Worm (Caenorhabditis elegans): Measurements from ENCODE around the gene C24B9.3.

C24B9.3 gene

ce11 chrV:2713532-2713931 is 2.1 kb upstream of the C24B9.3 start, which contains the start of gene srt-28:
TSS of gene srt-28 (minus strand) at chrV:2713632.
- no peak for TF ChIP-seq madf-2 (tag; optimal IDR thresholded peaks at IDR 0.05)
- no peak for TF ChIP-seq syd-9 (tag; optimal IDR thresholded peaks at IDR 0.05)

ce11 chrV:2710192-2710591 is 1.2 kb downstream of the C24B9.3 start:
- TF ChIP-seq ceh-14 (tag; optimal IDR thresholded peaks at IDR 0.05) (no peak), ama-1 (optimal IDR thresholded peaks at IDR 0.05) (no peak), nfya-1 (tag; optimal IDR thresholded peaks at IDR 0.05) (peak; percentile 54)

ce11 chrV:2706379-2706778 is 5.0 kb downstream of the C24B9.3 start:
- TF ChIP-seq unc-42 (tag; optimal IDR thresholded peaks at IDR 0.05) (no peak), ref-2 (tag; optimal IDR thresholded peaks at IDR 0.05) (no peak), npax-4 (tag; optimal IDR thresholded peaks at IDR 0.05) (no peak), ceh-45 (GFP tag; IDR thresholded peaks at IDR 0.05) (no peak), pha-4 (tag; optimal IDR thresholded peaks at IDR 0.05) (no peak), unc-3 (GFP tag; conservative IDR thresholded peaks at IDR 0.05) (no peak), unc-3 (tag; optimal IDR thresholded peaks at IDR 0.05) (no peak), hlh-30 (tag; optimal IDR thresholded peaks at IDR 0.05; ENCODE audit: insufficient read depth) (no peak), tbx-2 (tag; optimal IDR thresholded peaks at IDR 0.05) (no peak), ceh-19 (GFP tag; optimal IDR thresholded peaks at IDR 0.05) (no peak), pqm-1 (tag; optimal IDR thresholded peaks at IDR 0.05) (no peak), zip-5 (tag; optimal IDR thresholded peaks at IDR 0.05) (no peak), hlh-13 (GFP tag; optimal IDR thresholded peaks at IDR 0.05) (no peak), fkh-10 (GFP tag; optimal IDR thresholded peaks at IDR 0.05) (no peak), pax-1 (tag; optimal IDR thresholded peaks at IDR 0.05) (no peak), ama-1 (optimal IDR thresholded peaks at IDR 0.05) (no peak), ceh-48 (tag; optimal IDR thresholded peaks at IDR 0.05) (no peak), elt-4 (tag; optimal IDR thresholded peaks at IDR 0.05) (no peak)

ce11 chrV:2703299-2703698 is 8.1 kb downstream of the C24B9.3 start:
- TF ChIP-seq T23F11.4 (GFP tag; optimal IDR thresholded peaks at IDR 0.05) (no peak), ama-1 (optimal IDR thresholded peaks at IDR 0.05) (no peak), tbx-2 (tag; optimal IDR thresholded peaks at IDR 0.05) (no peak), ceh-9 (tag; optimal IDR thresholded peaks at IDR 0.05) (no peak), unc-42 (tag; optimal IDR thresholded peaks at IDR 0.05) (no peak)

- no peak for TF ChIP-seq ceh-19 (GFP tag; optimal IDR thresholded peaks at IDR 0.05)
- TF ChIP-seq elt-4 (tag; optimal IDR thresholded peaks at IDR 0.05) = peak; percentile 7
Measured at ce11 chrV:2702883-2703282, 8.5 kb downstream of the C24B9.3 start.

- TF ChIP-seq fkh-6 (tag; optimal IDR thresholded peaks at IDR 0.05) = no peak
- TF ChIP-seq sox-4 (tag; optimal IDR thresholded peaks at IDR 0.05) = no peak
- TF ChIP-seq lin-11 (tag; optimal IDR thresholded peaks at IDR 0.05) = no peak
- no peak for TF ChIP-seq eyg-1 (tag; optimal IDR thresholded peaks at IDR 0.05)
- no peak for TF ChIP-seq ets-4 (tag; optimal IDR thresholded peaks at IDR 0.05)
- TF ChIP-seq fax-1 (tag; optimal IDR thresholded peaks at IDR 0.05) = no peak
- TF ChIP-seq fkh-10 (GFP tag; optimal IDR thresholded peaks at IDR 0.05) = no peak
- no peak for TF ChIP-seq K09A11.1 (tag; optimal IDR thresholded peaks at IDR 0.05; ENCODE audit: insufficient read depth)
- no peak for TF ChIP-seq ceh-24 (tag; optimal IDR thresholded peaks at IDR 0.05)
- TF ChIP-seq ceh-14 (tag; optimal IDR thresholded peaks at IDR 0.05) = no peak
- no peak for TF ChIP-seq hlh-30 (tag; optimal IDR thresholded peaks at IDR 0.05; ENCODE audit: insufficient read depth)
- TF ChIP-seq ttx-3 (tag; optimal IDR thresholded peaks at IDR 0.05) = no peak
Measured at ce11 chrV:2698826-2699225, 12.6 kb downstream of the C24B9.3 start, which contains the start of gene nuo-5. TSS of gene nuo-5 (plus strand) at chrV:2698972.

All from whole organism, late embryonic.